Fruit fly (Drosophila melanogaster) whole organism, pupa: Measurements from ENCODE around the gene Acp63F.

ENCODE experiments used
- CG10348 ChIP-seq: fragments of 200-800 bp; sonication (Bioruptor generic); IDR thresholded peaks from 2 replicates; pipeline ENCODE4 v1.3.6; 2022; ENCODE audit warnings: missing biosample characterization, missing genetic modification characterization
- CG12605 ChIP-seq: fragments of 200-800 bp; sonication (Bioruptor generic); IDR thresholded peaks from 2 replicates; pipeline ENCODE4 v1.3.6; 2022; ENCODE audit warnings: missing biosample characterization, missing genetic modification characterization
- CG13204 ChIP-seq: fragments of 200-800 bp; sonication (Bioruptor generic); optimal IDR thresholded peaks from 2 replicates; lab custom pipeline; 2018; ENCODE audit warnings: missing biosample characterization, mild to moderate bottlenecking, missing genetic modification characterization, moderate library complexity
- CG14655 ChIP-seq: fragments of 200-800 bp; sonication (Bioruptor generic); optimal IDR thresholded peaks from 3 replicates; lab custom pipeline; 2017; ENCODE audit warnings: mild to moderate bottlenecking, missing biosample characterization, missing genetic modification reagents, missing genetic modification characterization
- CG15710 ChIP-seq: fragments of 200-800 bp; sonication (Bioruptor generic); optimal IDR thresholded peaks from 2 replicates; lab custom pipeline; 2018; ENCODE audit warnings: missing biosample characterization, mild to moderate bottlenecking, missing genetic modification characterization, moderate library complexity
- CG17806 ChIP-seq: fragments of 200-800 bp; sonication (Bioruptor generic); optimal IDR thresholded peaks from 2 replicates; lab custom pipeline; 2018; ENCODE audit warnings: missing biosample characterization, mild to moderate bottlenecking, missing genetic modification characterization, moderate library complexity
- CG32121 ChIP-seq: fragments of 200-800 bp; sonication (Bioruptor generic); IDR thresholded peaks from 2 replicates; pipeline ENCODE4 v1.3.6; 2022; ENCODE audit warnings: missing biosample characterization, missing genetic modification characterization
- CG34367 ChIP-seq: fragments of 200-800 bp; sonication (Bioruptor generic); optimal IDR thresholded peaks from 2 replicates; lab custom pipeline; 2018; ENCODE audit warnings: missing biosample characterization, mild to moderate bottlenecking, missing genetic modification characterization
- CG4496 ChIP-seq: fragments of 200-800 bp; sonication (Bioruptor generic); IDR thresholded peaks from 3 replicates; pipeline ENCODE4 v1.3.6; 2022; ENCODE audit warnings: missing biosample characterization, missing genetic modification characterization
- CG8159 ChIP-seq: fragments of 200-800 bp; sonication (Bioruptor generic); optimal IDR thresholded peaks from 3 replicates; lab custom pipeline; 2018; ENCODE audit warnings: missing biosample characterization, mild to moderate bottlenecking, missing genetic modification characterization, moderate library complexity
- CG8301 ChIP-seq: fragments of 200-800 bp; sonication (Bioruptor generic); optimal IDR thresholded peaks from 2 replicates; lab custom pipeline; 2018; ENCODE audit warnings: missing biosample characterization, mild to moderate bottlenecking, missing genetic modification characterization
- CG9948 ChIP-seq: fragments of 200-800 bp; sonication (Bioruptor generic); optimal IDR thresholded peaks from 2 replicates; lab custom pipeline; 2018; ENCODE audit warnings: missing biosample characterization, mild to moderate bottlenecking, missing genetic modification characterization, moderate library complexity
- D1 ChIP-seq: fragments of 200-800 bp; sonication (Bioruptor generic); optimal IDR thresholded peaks from 2 replicates; lab custom pipeline; 2018; ENCODE audit warnings: missing biosample characterization, mild to moderate bottlenecking, missing genetic modification characterization, moderate library complexity
- EcR ChIP-seq: fragments of 200-800 bp; sonication (Bioruptor generic); optimal IDR thresholded peaks from 3 replicates; lab custom pipeline; 2019; ENCODE audit warnings: missing biosample characterization, missing genetic modification characterization, mild to moderate bottlenecking, moderate library complexity, missing genetic modification reagents
- Ets98B ChIP-seq: fragments of 200-800 bp; sonication (Bioruptor generic); IDR thresholded peaks from 2 replicates; pipeline ENCODE4 v1.3.6; 2022; ENCODE audit warnings: missing biosample characterization, missing genetic modification characterization
- Pif1A ChIP-seq: fragments of 200-800 bp; sonication (Bioruptor generic); optimal IDR thresholded peaks from 3 replicates; lab custom pipeline; 2016; ENCODE audit warnings: missing biosample characterization, missing genetic modification characterization
- Pif1B ChIP-seq: fragments of 200-800 bp; sonication (Bioruptor generic); optimal IDR thresholded peaks from 3 replicates; lab custom pipeline; 2016; ENCODE audit warnings: missing biosample characterization, missing genetic modification characterization
- Snoo ChIP-seq: fragments of 200-800 bp; sonication (Bioruptor generic); optimal IDR thresholded peaks from 3 replicates; lab custom pipeline; 2017; ENCODE audit warnings: missing biosample characterization, mild to moderate bottlenecking, missing genetic modification characterization, inconsistent platforms
- fd96Ca ChIP-seq: fragments of 200-800 bp; sonication (Bioruptor generic); IDR thresholded peaks from 3 replicates; pipeline ENCODE4 v1.3.6; 2022; ENCODE audit warnings: missing biosample characterization, missing genetic modification characterization
- gl ChIP-seq: fragments of 200-800 bp; sonication (Bioruptor generic); optimal IDR thresholded peaks from 2 replicates; lab custom pipeline; 2018; ENCODE audit warnings: missing biosample characterization, mild to moderate bottlenecking, missing genetic modification characterization
- rn ChIP-seq: fragments of 200-800 bp; sonication (Bioruptor generic); IDR thresholded peaks from 2 replicates; pipeline ENCODE4 v1.3.6; 2022; ENCODE audit warnings: missing biosample characterization, missing genetic modification characterization

The Acp63F gene

dm6 chr3L:3825884-3826283 lies 9.7 kb upstream of the Acp63F start:
- TF ChIP-seq CG4496, result no peak
- peak; percentile 17 for TF ChIP-seq CG14655 (GFP tag; lab: Kevin White, UChicago)
- TF ChIP-seq, all 21 proteins: peak for 1

dm6 chr3L:3825485-3825813 lies 9.3 kb upstream of the Acp63F start:
- TF ChIP-seq gl (tag; lab: Kevin White, UChicago) (no peak), D1 (no peak), CG34367 (tag; lab: Kevin White, UChicago) (no peak), Pif1A (GFP tag; lab: Kevin White, UChicago) (no peak), CG14655 (GFP tag; lab: Kevin White, UChicago) (no peak), fd96Ca (no peak), CG4496 (no peak; the same call in 2 of the 3 replicates), CG9948 (tag; lab: Kevin White, UChicago) (no peak), Pif1B (GFP tag; lab: Kevin White, UChicago) (no peak), CG32121 (GFP tag; lab: Robert Waterston, UW) (no peak)

DNA sequence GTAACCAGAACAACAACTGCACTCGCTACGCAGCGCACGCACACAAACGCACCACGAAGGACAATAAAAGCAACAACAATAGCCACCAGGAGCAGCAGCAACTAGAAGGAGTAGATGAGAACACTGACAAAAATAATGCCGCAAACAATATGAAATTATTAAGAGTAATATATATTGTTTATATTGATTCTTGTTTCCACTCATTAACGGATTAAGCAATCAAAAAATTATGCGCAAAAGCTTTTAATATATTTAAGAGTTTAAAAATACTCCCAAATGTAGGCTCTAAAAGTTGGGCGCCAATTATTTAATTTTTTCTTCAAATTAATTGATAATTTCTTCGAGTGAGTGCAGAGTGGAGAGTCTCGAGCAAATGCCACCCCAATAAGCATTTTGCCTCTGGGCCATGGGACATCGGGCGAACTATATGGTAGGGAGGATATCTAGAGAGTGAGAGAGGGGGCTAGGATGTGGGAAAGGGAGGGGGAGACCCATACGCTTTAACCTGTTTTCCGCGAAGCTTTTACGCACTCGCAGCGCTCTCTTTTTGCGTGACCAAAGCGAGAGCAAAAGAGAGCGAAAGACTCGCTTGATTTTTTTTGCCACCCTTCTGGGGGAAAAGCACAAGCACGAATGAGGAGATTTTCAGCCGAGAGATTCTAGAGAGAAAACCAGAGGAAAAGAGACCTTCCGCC lies 8.8 kb upstream of the Acp63F start, which contains the start of gene Rdh:
Gene Rdh (plus strand): TSS at position 660 of the 695 bp plus-strand sequence.
- TF ChIP-seq CG9948 (tag; lab: Kevin White, UChicago) (peak; percentile 46), CG34367 (tag; lab: Kevin White, UChicago) (peak; percentile 32), CG17806 (tag; lab: Kevin White, UChicago) (peak; percentile 60), CG15710 (tag; lab: Kevin White, UChicago) (peak; percentile 63), Pif1A (GFP tag; lab: Kevin White, UChicago) (peak; percentile 39), Ets98B (GFP tag; lab: Robert Waterston, UW) (no peak), Pif1B (GFP tag; lab: Kevin White, UChicago) (peak; percentile 1), CG8159 (tag; lab: Kevin White, UChicago) (peak; percentile 79), CG4496 (peak; percentile 37; the same call in 2 of the 3 replicates), CG14655 (GFP tag; lab: Kevin White, UChicago) (peak; percentile 63), CG12605 (GFP tag; lab: Robert Waterston, UW) (0 out of 2 replicates have a peak, but pooled peaks have one; percentile 15), rn (no peak), CG8301 (peak; percentile 35), EcR (GFP tag; lab: Kevin White, UChicago) (no peak), Snoo (tag; lab: Kevin White, UChicago) (no peak)

DNA sequence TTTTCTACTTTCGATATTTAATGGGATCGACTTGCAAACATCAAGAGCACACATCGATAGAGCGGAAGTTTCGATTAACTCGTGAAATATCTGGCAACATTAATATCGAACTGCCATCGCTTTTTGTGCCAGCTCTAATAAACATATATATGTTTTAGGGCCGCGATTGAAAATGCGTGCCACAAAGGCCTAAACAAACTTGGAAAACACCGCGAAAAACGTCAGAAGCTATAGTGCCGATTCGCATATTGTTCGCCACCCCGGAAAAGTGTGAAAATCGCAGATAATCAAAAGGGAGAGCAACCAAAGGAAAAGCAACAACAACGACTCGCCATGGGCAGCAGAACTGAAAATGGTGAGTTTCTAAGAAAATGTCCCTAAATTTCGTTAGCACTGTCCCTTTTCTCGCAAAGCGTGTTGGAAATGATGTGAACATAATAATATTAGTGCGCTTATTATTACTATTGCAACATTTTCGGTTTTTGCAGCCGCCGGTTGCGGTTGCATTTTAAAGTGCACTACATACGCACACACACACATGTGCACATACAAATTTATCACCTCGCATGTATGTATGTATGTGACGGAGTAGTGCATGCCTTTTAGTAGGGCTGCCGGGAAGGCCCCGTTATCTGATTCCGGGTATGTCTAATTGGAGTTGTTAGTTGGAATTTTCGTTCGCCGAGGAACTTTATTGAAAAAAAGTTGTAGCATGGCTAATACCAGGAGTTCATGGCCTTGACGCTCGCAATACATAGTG lies 2.6 kb upstream of the Acp63F start, which contains the start of gene enc:
Gene enc (plus strand): TSS at position 114 of the 760 bp plus-strand sequence.
- TF ChIP-seq Ets98B (GFP tag; lab: Robert Waterston, UW) (no peak), D1 (peak; percentile 31)
- TF ChIP-seq, all 21 proteins: peak for 1

dm6 chr3L:3816772-3817483 lies 774 bp upstream of the Acp63F start:
- no peak for TF ChIP-seq CG13204 (GFP tag; lab: Kevin White, UChicago)
- no peak for TF ChIP-seq CG10348
- TF ChIP-seq gl (tag; lab: Kevin White, UChicago), result peak; percentile 84
- peak; percentile 69 for TF ChIP-seq Pif1B (GFP tag; lab: Kevin White, UChicago)
- TF ChIP-seq CG15710 (tag; lab: Kevin White, UChicago), result peak; percentile 12
- no peak for TF ChIP-seq CG14655 (GFP tag; lab: Kevin White, UChicago)
- peak; percentile 42 for TF ChIP-seq CG34367 (tag; lab: Kevin White, UChicago)
- no peak for TF ChIP-seq Pif1A (GFP tag; lab: Kevin White, UChicago)
- TF ChIP-seq CG8159 (tag; lab: Kevin White, UChicago), result peak; percentile 44
- TF ChIP-seq D1, result no peak
- peak; percentile 56 for TF ChIP-seq CG12605 (GFP tag; lab: Robert Waterston, UW)
- no peak for TF ChIP-seq CG9948 (tag; lab: Kevin White, UChicago)
- TF ChIP-seq CG17806 (tag; lab: Kevin White, UChicago), result peak; percentile 37
- no peak for TF ChIP-seq fd96Ca
- peak; percentile 68; the same call in 2 of the 3 replicates for TF ChIP-seq CG4496
- TF ChIP-seq CG32121 (GFP tag; lab: Robert Waterston, UW), result peak; percentile 18; the same call in 1 of the 2 replicates
- TF ChIP-seq CG8301, result peak; percentile 44
- peak; percentile 80 for TF ChIP-seq EcR (GFP tag; lab: Kevin White, UChicago)
- TF ChIP-seq rn, result no peak
- TF ChIP-seq Ets98B (GFP tag; lab: Robert Waterston, UW), result peak; percentile 17; the same call in 1 of the 2 replicates
- peak; percentile 35 for TF ChIP-seq Snoo (tag; lab: Kevin White, UChicago)
